Fruit fly (Drosophila melanogaster): Measurements from ENCODE around the gene CG5191.

Gene CG5191

dm6 chr3R:20549855-20550603 lies 10.6 kb upstream of the CG5191 start:
- TF ChIP-seq bab1 (GFP tag; optimal IDR thresholded peaks at IDR 0.05) (peak; percentile 85), Clk (GFP tag; optimal IDR thresholded peaks at IDR 0.05) (peak; percentile 78), ovo (GFP tag; optimal IDR thresholded peaks at IDR 0.05) (peak; percentile 20), CG11617 (GFP tag; optimal IDR thresholded peaks at IDR 0.05) (peak; percentile 90), CG7101 (tag; optimal IDR thresholded peaks at IDR 0.05) (peak; percentile 86), CG14711 (tag; optimal IDR thresholded peaks at IDR 0.05) (peak; percentile 86), Crg-1 (GFP tag; optimal IDR thresholded peaks at IDR 0.05) (no peak), cnc (optimal IDR thresholded peaks at IDR 0.05) (no peak), CG7045 (GFP tag; optimal IDR thresholded peaks at IDR 0.05) (peak; percentile 87), CG12768 (GFP tag; optimal IDR thresholded peaks at IDR 0.05) (peak; percentile 85), toe (GFP tag; optimal IDR thresholded peaks at IDR 0.05) (peak; percentile 63), Hr96 (GFP tag; optimal IDR thresholded peaks at IDR 0.05) (peak; percentile 44), Mnt (GFP tag; optimal IDR thresholded peaks at IDR 0.05) (peak; percentile 77), cic (GFP tag; optimal IDR thresholded peaks at IDR 0.05) (peak; percentile 75), pad (GFP tag; optimal IDR thresholded peaks at IDR 0.05) (peak; percentile 80), CG5204 (GFP tag; optimal IDR thresholded peaks at IDR 0.05) (peak; percentile 77), CG33017 (tag; optimal IDR thresholded peaks at IDR 0.05) (peak; percentile 91), kay (GFP tag; ENCODE audit: borderline replicate concordance) (peak; percentile 65), CG1620 (GFP tag; optimal IDR thresholded peaks at IDR 0.05) (peak; percentile 79), tj (GFP tag; optimal IDR thresholded peaks at IDR 0.05) (peak; percentile 97)

DNA sequence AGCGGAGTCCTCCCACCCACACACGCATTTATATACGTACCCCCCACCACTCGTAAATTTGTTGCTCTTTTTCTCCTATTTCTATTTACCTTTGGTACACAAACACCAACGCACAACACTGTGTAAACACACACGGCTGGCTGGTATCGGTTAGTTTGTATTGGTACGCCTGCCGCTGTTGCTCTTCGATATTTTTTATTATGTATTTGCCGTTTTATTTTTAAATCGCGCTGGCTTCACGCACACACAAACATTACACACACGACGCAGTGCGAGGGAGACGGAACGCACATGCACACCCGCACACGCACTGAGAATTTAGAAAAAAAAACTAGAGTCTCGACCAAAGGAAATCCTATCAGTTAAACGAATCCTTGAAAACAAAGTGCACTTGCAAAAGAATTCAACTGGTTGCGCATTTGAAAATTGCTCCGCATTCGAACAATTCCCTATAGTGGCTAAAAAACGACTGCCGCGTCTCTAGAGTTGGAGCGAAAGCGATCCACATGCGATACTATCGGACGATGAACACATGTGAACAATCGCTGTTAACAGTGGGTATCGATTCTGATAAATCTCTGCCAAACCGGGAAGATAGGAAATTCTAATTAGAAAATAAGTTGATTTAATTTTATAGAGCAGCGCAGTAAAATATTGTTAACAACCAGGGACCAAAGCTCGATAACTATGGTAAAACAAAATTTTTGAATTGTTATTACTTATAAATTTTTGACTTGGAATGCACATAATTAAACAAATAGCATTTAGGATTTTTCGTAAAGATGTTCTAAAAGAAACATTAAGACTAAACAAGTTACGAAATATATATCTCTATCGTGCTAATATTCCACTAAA lies 9.8 kb upstream of the CG5191 start:
- TF ChIP-seq Crg-1 (GFP tag; optimal IDR thresholded peaks at IDR 0.05), result peak; percentile 87
- peak; percentile 72 for TF ChIP-seq ovo (GFP tag; optimal IDR thresholded peaks at IDR 0.05)
- TF ChIP-seq CG33017 (tag; optimal IDR thresholded peaks at IDR 0.05), result peak; percentile 36
- peak; percentile 36 for TF ChIP-seq bab1 (GFP tag; optimal IDR thresholded peaks at IDR 0.05)
- TF ChIP-seq CG11617 (GFP tag; optimal IDR thresholded peaks at IDR 0.05), result no peak
- TF ChIP-seq CG7101 (tag; optimal IDR thresholded peaks at IDR 0.05), result peak; percentile 75
- no peak for TF ChIP-seq cnc (optimal IDR thresholded peaks at IDR 0.05)
- TF ChIP-seq CG7045 (GFP tag; optimal IDR thresholded peaks at IDR 0.05), result peak; percentile 52
- peak; percentile 73 for TF ChIP-seq cic (GFP tag; optimal IDR thresholded peaks at IDR 0.05)
- TF ChIP-seq Mnt (GFP tag; optimal IDR thresholded peaks at IDR 0.05), result peak; percentile 84
- peak; percentile 90 for TF ChIP-seq CG12768 (GFP tag; optimal IDR thresholded peaks at IDR 0.05)
- peak; percentile 64 for TF ChIP-seq Hr96 (GFP tag; optimal IDR thresholded peaks at IDR 0.05)
- TF ChIP-seq toe (GFP tag; optimal IDR thresholded peaks at IDR 0.05), result no peak
- peak; percentile 73 for TF ChIP-seq kay (GFP tag; ENCODE audit: borderline replicate concordance)
- TF ChIP-seq Clk (GFP tag; optimal IDR thresholded peaks at IDR 0.05), result peak; percentile 23
- peak; percentile 12 for TF ChIP-seq pad (GFP tag; optimal IDR thresholded peaks at IDR 0.05)
- no peak for TF ChIP-seq CG5204 (GFP tag; optimal IDR thresholded peaks at IDR 0.05)
- TF ChIP-seq CG14711 (tag; optimal IDR thresholded peaks at IDR 0.05), result peak; percentile 17

DNA sequence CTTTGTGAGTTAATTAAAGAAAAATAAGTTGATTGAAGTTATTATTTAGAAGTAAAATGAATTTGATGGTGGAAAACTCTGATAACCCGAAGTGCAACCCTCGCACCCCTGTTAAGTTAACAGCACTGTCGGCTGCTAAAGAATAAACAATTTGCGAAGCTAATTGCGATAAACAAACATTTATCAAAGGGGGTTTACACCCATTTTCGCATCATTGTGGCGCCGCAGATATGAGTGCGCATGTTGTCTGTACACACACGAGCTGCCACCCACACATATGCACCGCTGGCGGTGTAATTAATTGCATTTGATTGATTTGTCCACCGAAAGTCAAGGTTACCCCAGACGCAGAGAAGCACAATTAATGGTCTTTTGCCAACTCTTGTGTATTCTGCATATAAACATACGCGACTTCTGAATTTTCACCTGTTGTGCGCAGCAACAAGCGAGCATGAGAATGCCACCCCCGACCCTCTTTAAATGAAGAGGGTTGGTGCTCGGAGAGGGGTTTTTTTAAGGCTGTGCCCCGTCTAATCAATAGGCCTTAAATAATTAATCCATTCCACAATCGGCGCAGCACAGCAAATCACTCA lies 9.1 kb upstream of the CG5191 start:
- TF ChIP-seq toe (GFP tag; optimal IDR thresholded peaks at IDR 0.05) (no peak), CG1620 (GFP tag; optimal IDR thresholded peaks at IDR 0.05) (no peak), Hr96 (GFP tag; optimal IDR thresholded peaks at IDR 0.05) (no peak), CG12768 (GFP tag; optimal IDR thresholded peaks at IDR 0.05) (peak; percentile 15), CG33017 (tag; optimal IDR thresholded peaks at IDR 0.05) (no peak), tj (GFP tag; optimal IDR thresholded peaks at IDR 0.05) (no peak), CG7101 (tag; optimal IDR thresholded peaks at IDR 0.05) (no peak)

DNA sequence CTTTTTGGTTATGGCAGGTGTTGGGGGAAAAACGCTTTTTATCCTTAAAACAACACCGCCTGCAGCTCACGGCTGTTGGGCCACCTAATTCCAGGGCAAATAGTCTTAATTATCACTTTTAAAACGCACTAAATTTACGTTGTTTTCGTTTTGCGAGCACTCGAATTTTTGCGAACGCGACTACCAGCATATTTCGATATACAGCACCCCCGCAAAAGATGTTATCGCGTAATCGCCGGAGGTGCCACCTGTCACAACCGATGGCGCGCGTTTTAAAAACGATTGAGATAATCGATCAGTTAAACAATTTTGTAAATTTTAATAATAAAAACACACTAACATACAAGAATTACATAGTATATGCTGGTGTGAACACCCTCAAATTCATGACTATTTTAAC lies 8.6 kb upstream of the CG5191 start, which contains the start of gene Stat92E:
Gene Stat92E, minus strand, starts transcription at position 219 of the 400 bp plus-strand sequence.
- TF ChIP-seq CG12768 (GFP tag; optimal IDR thresholded peaks at IDR 0.05) (no peak), CG7045 (GFP tag; optimal IDR thresholded peaks at IDR 0.05) (no peak), kay (GFP tag; ENCODE audit: borderline replicate concordance) (peak; percentile 21), cic (GFP tag; optimal IDR thresholded peaks at IDR 0.05) (no peak), pad (GFP tag; optimal IDR thresholded peaks at IDR 0.05) (no peak), tj (GFP tag; optimal IDR thresholded peaks at IDR 0.05) (peak; percentile 24)

DNA sequence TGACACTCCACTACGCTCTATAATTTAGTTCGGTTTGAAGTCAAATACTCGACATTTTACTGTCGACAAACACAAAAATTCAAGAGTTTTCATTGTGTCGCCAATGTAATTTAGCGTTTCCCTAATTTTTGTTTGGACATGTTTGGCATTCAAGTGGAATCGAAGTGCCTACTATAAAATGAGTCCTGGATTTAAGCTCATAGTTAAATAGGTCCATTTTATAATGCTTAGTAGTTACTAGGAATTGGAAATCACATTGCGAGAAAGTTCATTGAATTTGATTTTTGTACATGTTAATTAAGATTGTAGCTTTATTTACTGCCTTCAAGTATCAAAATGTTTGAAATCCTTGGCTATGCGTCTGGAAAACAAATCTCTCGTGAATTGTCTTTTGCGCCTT lies 6.4 kb upstream of the CG5191 start, which contains the start of gene att-ORFB:
Gene att-ORFB, minus strand, starts transcription at position 101 of the 400 bp plus-strand sequence.
- TF ChIP-seq cnc (optimal IDR thresholded peaks at IDR 0.05) (no peak), bab1 (GFP tag; optimal IDR thresholded peaks at IDR 0.05) (no peak), cic (GFP tag; optimal IDR thresholded peaks at IDR 0.05) (no peak), CG7045 (GFP tag; optimal IDR thresholded peaks at IDR 0.05) (no peak), Hr96 (GFP tag; optimal IDR thresholded peaks at IDR 0.05) (no peak), CG11617 (GFP tag; optimal IDR thresholded peaks at IDR 0.05) (no peak), CG7101 (tag; optimal IDR thresholded peaks at IDR 0.05) (no peak), ovo (GFP tag; optimal IDR thresholded peaks at IDR 0.05) (no peak), CG14711 (tag; optimal IDR thresholded peaks at IDR 0.05) (no peak)

All from whole organism, adult.